Fruit fly (Drosophila melanogaster): Measurements from ENCODE around the gene Top1.

Gene Top1

DNA sequence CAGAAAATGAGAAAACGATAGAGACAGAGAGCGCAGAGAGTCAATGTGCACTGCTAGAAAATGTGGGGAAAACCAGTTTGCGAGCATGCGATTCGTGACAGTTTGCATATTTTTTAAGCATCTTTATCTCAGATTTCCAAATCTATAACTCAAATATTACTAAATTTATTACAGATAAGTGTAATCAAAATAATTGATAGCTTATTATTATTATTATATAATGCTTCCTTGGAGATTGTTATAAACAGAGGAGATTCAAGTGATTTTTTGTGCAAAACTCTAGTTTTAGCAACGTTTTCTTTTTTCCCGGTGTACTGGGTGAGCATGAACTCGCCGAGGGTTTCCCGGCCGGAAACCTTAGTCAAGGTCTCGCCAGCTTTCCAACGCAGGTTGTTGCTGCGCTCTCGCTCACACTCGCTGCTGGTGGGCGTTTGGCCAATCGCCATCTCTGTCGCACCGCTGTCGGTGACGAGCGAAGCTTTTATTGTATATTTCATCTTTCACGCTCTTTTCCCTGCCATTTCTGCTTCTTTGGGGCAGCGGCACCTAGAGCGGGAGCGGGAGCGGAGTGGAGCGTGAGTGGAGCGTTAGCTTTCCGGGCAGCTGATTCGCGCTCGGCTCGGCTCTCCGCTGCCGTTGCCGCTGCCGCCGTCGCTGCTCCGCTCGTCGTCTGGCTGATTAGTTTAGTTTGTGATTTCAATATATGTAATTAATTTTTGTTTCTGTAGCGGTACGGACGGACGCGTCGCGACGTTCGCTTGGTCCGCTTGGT, 20.8 kb upstream of the Top1 start (continued):
- TF ChIP-seq CG5953 (GFP tag; IDR thresholded peaks at IDR 0.05) (peak; percentile 91), lmd (GFP tag; IDR thresholded peaks at IDR 0.05) (peak; percentile 99), ERR (GFP tag; optimal IDR thresholded peaks at IDR 0.05) (no peak), Ssrp (tag; optimal IDR thresholded peaks at IDR 0.05) (peak; percentile 98), jigr1 (GFP tag; IDR thresholded peaks at IDR 0.05) (peak; percentile 97), CG12659 (GFP tag; optimal IDR thresholded peaks at IDR 0.05) (peak; percentile 99), Sin3A (optimal IDR thresholded peaks at IDR 0.05) (no peak), gfzf (GFP tag; optimal IDR thresholded peaks at IDR 0.05) (no peak), slou (GFP tag; optimal IDR thresholded peaks at IDR 0.05) (peak; percentile 97), PHDP (tag; optimal IDR thresholded peaks at IDR 0.05) (peak; percentile 98), prd (optimal IDR thresholded peaks at IDR 0.05) (no peak), prd (GFP tag; IDR thresholded peaks at IDR 0.05) (peak; percentile 97), Atf-2 (GFP tag; optimal IDR thresholded peaks at IDR 0.05) (peak; percentile 51), CG8765 (GFP tag; IDR thresholded peaks at IDR 0.05) (peak; percentile 85), CG17385 (GFP tag; optimal IDR thresholded peaks at IDR 0.05) (peak; percentile 96), corto (GFP tag; optimal IDR thresholded peaks at IDR 0.05) (no peak), CG3163 (GFP tag; optimal IDR thresholded peaks at IDR 0.05) (peak; percentile 57), wdn (GFP tag; IDR thresholded peaks at IDR 0.05) (peak; percentile 93), CG17568 (GFP tag; optimal IDR thresholded peaks at IDR 0.05) (peak; percentile 93), mam (GFP tag; optimal IDR thresholded peaks at IDR 0.05) (peak; percentile 84), CG7839 (tag; optimal IDR thresholded peaks at IDR 0.05) (peak; percentile 99), CG1233 (GFP tag; optimal IDR thresholded peaks at IDR 0.05) (peak; percentile 97), twi (tag; optimal IDR thresholded peaks at IDR 0.05) (peak; percentile 93), Stat92E (GFP tag; optimal IDR thresholded peaks at IDR 0.05) (peak in 1 of 3 experiments; percentile 76), ttk (GFP tag; IDR thresholded peaks at IDR 0.05) (peak; percentile 97), CG14667 (GFP tag; IDR thresholded peaks at IDR 0.05) (peak; percentile 96), CG5180 (GFP tag; optimal IDR thresholded peaks at IDR 0.05) (peak; percentile 89), CG10147 (GFP tag; optimal IDR thresholded peaks at IDR 0.05) (peak; percentile 98), br (optimal IDR thresholded peaks at IDR 0.05) (no peak), Hand (GFP tag; optimal IDR thresholded peaks at IDR 0.05) (peak; percentile 97), fu2 (GFP tag; optimal IDR thresholded peaks at IDR 0.05) (peak; percentile 76), CrebB (tag; optimal IDR thresholded peaks at IDR 0.05) (peak; percentile 96), gce (GFP tag; IDR thresholded peaks at IDR 0.05) (peak; percentile 98), Lhr (GFP tag; optimal IDR thresholded peaks at IDR 0.05) (peak; percentile 90), CG6654 (GFP tag; optimal IDR thresholded peaks at IDR 0.05) (peak; percentile 92), sr (GFP tag; IDR thresholded peaks at IDR 0.05) (peak; percentile 80), CG9727 (GFP tag; optimal IDR thresholded peaks at IDR 0.05) (peak; percentile 97), gro (GFP tag; optimal IDR thresholded peaks at IDR 0.05) (peak; percentile 12), Mad (GFP tag; optimal IDR thresholded peaks at IDR 0.05) (peak; percentile 75), pzg (GFP tag; optimal IDR thresholded peaks at IDR 0.05) (peak; percentile 11), pnt (GFP tag; optimal IDR thresholded peaks at IDR 0.05) (peak; percentile 76), dmrt99B (tag; optimal IDR thresholded peaks at IDR 0.05) (peak; percentile 99), CG11504 (tag; optimal IDR thresholded peaks at IDR 0.05) (peak; percentile 98), CG13624 (GFP tag; optimal IDR thresholded peaks at IDR 0.05) (peak; percentile 77), tup (GFP tag; optimal IDR thresholded peaks at IDR 0.05) (peak; percentile 82), CG12104 (GFP tag; optimal IDR thresholded peaks at IDR 0.05) (peak; percentile 97), CG15601 (tag; optimal IDR thresholded peaks at IDR 0.05) (peak; percentile 97), Rx (GFP tag; IDR thresholded peaks at IDR 0.05) (peak; percentile 95), Mes4 (GFP tag; optimal IDR thresholded peaks at IDR 0.05) (peak; percentile 52), Dfd (GFP tag; optimal IDR thresholded peaks at IDR 0.05) (peak in 1 of 2 experiments; percentile 43)
